Fruit fly (Drosophila melanogaster): ENCODE results near the gene Nost.

The Nost gene

DNA sequence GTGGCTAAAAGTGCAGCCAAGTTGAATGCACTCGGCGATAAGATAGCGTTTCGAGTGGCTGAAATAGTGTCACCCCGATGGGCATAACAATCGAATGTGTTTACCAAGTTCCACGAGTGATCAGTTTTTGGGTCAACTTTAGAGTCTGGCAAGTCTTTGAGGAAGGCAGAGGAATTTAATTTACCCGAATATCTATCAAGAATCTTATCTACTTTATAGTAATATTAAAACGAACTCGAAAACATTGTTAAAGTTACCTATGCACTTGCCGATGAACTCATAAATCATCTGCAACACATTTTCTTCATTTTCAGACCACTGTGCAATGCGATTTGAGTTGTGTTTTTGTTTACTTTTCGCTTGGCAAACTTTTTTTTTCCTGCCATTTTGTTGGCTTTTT, 31.3 kb downstream of the Nost start (continued):
- TF ChIP-seq fd85E (GFP tag; optimal IDR thresholded peaks at IDR 0.05) (no peak), cyc (GFP tag; optimal IDR thresholded peaks at IDR 0.05) (no peak), dsx (GFP tag; optimal IDR thresholded peaks at IDR 0.05; ENCODE audit: poor library complexity, severe bottlenecking) (no peak), CG3032 (tag; optimal IDR thresholded peaks at IDR 0.05) (peak; percentile 1), Met (GFP tag; optimal IDR thresholded peaks at IDR 0.05) (peak; percentile 34), ss (GFP tag; optimal IDR thresholded peaks at IDR 0.05) (peak in 1 of 2 experiments; percentile 34), Sox14 (GFP tag; optimal IDR thresholded peaks at IDR 0.05) (no peak), CG6276 (GFP tag; optimal IDR thresholded peaks at IDR 0.05) (peak; percentile 66), svp (GFP tag) (peak; percentile 62), CG8119 (GFP tag; IDR thresholded peaks at IDR 0.05) (peak; percentile 62), CG15336 (GFP tag; IDR thresholded peaks at IDR 0.05) (peak; percentile 50; the same call in 1 of the 2 replicates), Blimp-1 (GFP tag; optimal IDR thresholded peaks at IDR 0.05) (no peak), Hr39 (GFP tag; optimal IDR thresholded peaks at IDR 0.05) (peak; percentile 16), CG1621 (tag; optimal IDR thresholded peaks at IDR 0.05) (no peak), spab (GFP tag; optimal IDR thresholded peaks at IDR 0.05) (no peak), Smox (GFP tag; optimal IDR thresholded peaks at IDR 0.05) (peak; percentile 17), salr (GFP tag; optimal IDR thresholded peaks at IDR 0.05) (peak in 1 of 2 experiments; percentile 40), CG16779 (tag; optimal IDR thresholded peaks at IDR 0.05) (peak; percentile 30), fkh (GFP tag; optimal IDR thresholded peaks at IDR 0.05) (no peak), CG7368 (GFP tag; optimal IDR thresholded peaks at IDR 0.05) (peak; percentile 15), Ets96B (tag; optimal IDR thresholded peaks at IDR 0.05) (peak; percentile 13), CG10669 (GFP tag; optimal IDR thresholded peaks at IDR 0.05) (peak; percentile 37), CG8632 (GFP tag; optimal IDR thresholded peaks at IDR 0.05) (peak; percentile 49), CG3919 (GFP tag; optimal IDR thresholded peaks at IDR 0.05) (peak; percentile 56), net (GFP tag; optimal IDR thresholded peaks at IDR 0.05) (peak; percentile 40)

dm6 chrX:9062665-9063064, 32.7 kb downstream of the Nost start:
- TF ChIP-seq spab (GFP tag; optimal IDR thresholded peaks at IDR 0.05) = peak; percentile 20
- TF ChIP-seq acj6 (GFP tag; optimal IDR thresholded peaks at IDR 0.05) = peak; percentile 59
- TF ChIP-seq Sox14 (GFP tag; optimal IDR thresholded peaks at IDR 0.05) = peak; percentile 20
- TF ChIP-seq CG11762 (GFP tag; optimal IDR thresholded peaks at IDR 0.05; ENCODE audit: insufficient read depth) = no peak
- TF ChIP-seq CG32006 (GFP tag; optimal IDR thresholded peaks at IDR 0.05) = peak; percentile 59
- no peak for TF ChIP-seq fkh (GFP tag; optimal IDR thresholded peaks at IDR 0.05)
- TF ChIP-seq fd85E (GFP tag; optimal IDR thresholded peaks at IDR 0.05) = no peak
- no peak for TF ChIP-seq CG6276 (GFP tag; optimal IDR thresholded peaks at IDR 0.05)
- TF ChIP-seq CG10669 (GFP tag; optimal IDR thresholded peaks at IDR 0.05) = peak; percentile 41
- TF ChIP-seq Gug (GFP tag; IDR thresholded peaks at IDR 0.05) = peak; percentile 63
- peak; percentile 55 for TF ChIP-seq CG3032 (tag; optimal IDR thresholded peaks at IDR 0.05)
- peak; percentile 35 for TF ChIP-seq Hr39 (GFP tag; optimal IDR thresholded peaks at IDR 0.05)
- TF ChIP-seq Eip93F (GFP tag; optimal IDR thresholded peaks at IDR 0.05) = no peak
- peak; percentile 48 for TF ChIP-seq net (GFP tag; optimal IDR thresholded peaks at IDR 0.05)
- peak; percentile 39 for TF ChIP-seq lz (GFP tag; optimal IDR thresholded peaks at IDR 0.05)
- peak; percentile 79 for TF ChIP-seq CG6163 (GFP tag; IDR thresholded peaks at IDR 0.05)
- TF ChIP-seq svp (GFP tag) = peak; percentile 86
- no peak for TF ChIP-seq CG6808 (GFP tag; optimal IDR thresholded peaks at IDR 0.05)
- TF ChIP-seq salr (GFP tag; optimal IDR thresholded peaks at IDR 0.05) = peak in 1 of 2 experiments; percentile 2
- TF ChIP-seq CG6854 (GFP tag; optimal IDR thresholded peaks at IDR 0.05) = no peak
- TF ChIP-seq CG11294 (GFP tag; IDR thresholded peaks at IDR 0.05) = peak; percentile 53
- TF ChIP-seq pdm3 (GFP tag; optimal IDR thresholded peaks at IDR 0.05) = peak; percentile 8
- peak; percentile 63 for TF ChIP-seq OdsH (GFP tag; optimal IDR thresholded peaks at IDR 0.05)
- no peak for TF ChIP-seq CG7368 (GFP tag; optimal IDR thresholded peaks at IDR 0.05)
- TF ChIP-seq dsx (GFP tag; optimal IDR thresholded peaks at IDR 0.05; ENCODE audit: poor library complexity, severe bottlenecking) = peak; percentile 63
- TF ChIP-seq CG34406 (GFP tag; optimal IDR thresholded peaks at IDR 0.05) = peak; percentile 53
- TF ChIP-seq fd59A (GFP tag; optimal IDR thresholded peaks at IDR 0.05) = peak; percentile 21
- peak; percentile 5 for TF ChIP-seq CG4318 (GFP tag; optimal IDR thresholded peaks at IDR 0.05)
- peak; percentile 26 for TF ChIP-seq Eip75B (GFP tag; optimal IDR thresholded peaks at IDR 0.05)
- peak; percentile 76 for TF ChIP-seq CG8119 (GFP tag; IDR thresholded peaks at IDR 0.05)
- TF ChIP-seq Hr38 (GFP tag; optimal IDR thresholded peaks at IDR 0.05) = no peak
- TF ChIP-seq dac (GFP tag; optimal IDR thresholded peaks at IDR 0.05) = no peak
- peak; percentile 46 for TF ChIP-seq CG8632 (GFP tag; optimal IDR thresholded peaks at IDR 0.05)
- peak; percentile 23 for TF ChIP-seq Ets21C (GFP tag; optimal IDR thresholded peaks at IDR 0.05)
- peak; percentile 20 for TF ChIP-seq cyc (GFP tag; optimal IDR thresholded peaks at IDR 0.05)
- peak; percentile 72 for TF ChIP-seq achi (GFP tag; optimal IDR thresholded peaks at IDR 0.05)
- TF ChIP-seq CG15336 (GFP tag; IDR thresholded peaks at IDR 0.05) = peak; percentile 74
- peak; percentile 64 for TF ChIP-seq CG10631 (GFP tag; optimal IDR thresholded peaks at IDR 0.05)
- peak; percentile 43 for TF ChIP-seq vri (GFP tag; optimal IDR thresholded peaks at IDR 0.05)

Data from whole organism, prepupa.